Worm (Caenorhabditis elegans) whole organism, midembryonic: ENCODE data around the gene C05C12.4.
A peak's percentile ranks its signal among the peaks of the same experiment; 100 is the strongest.
"Not testable (repeated sequence)": the region's sequence is repeated elsewhere in the genome, so short reads cannot be mapped to it uniquely, and the experiment has no call there.

Experiments used
- T22C8.4 ChIP-seq: fragments of 200-800 bp; sonication (Bioruptor generic); IDR thresholded peaks from 2 replicates; pipeline ENCODE4 v1.3.6; 2022; ENCODE audit warnings: missing genetic modification characterization, missing compliant biosample characterization
- cog-1 ChIP-seq: sonication (generic microtip); optimal IDR thresholded peaks from 2 replicates; lab custom pipeline; 2016; ENCODE audit warnings: missing genetic modification characterization, missing compliant biosample characterization
- flt-1 ChIP-seq: fragments of 200-800 bp; sonication (Bioruptor generic); IDR thresholded peaks from 2 replicates; pipeline ENCODE4 v1.3.6; 2022; ENCODE audit warnings: missing genetic modification characterization, missing compliant biosample characterization
- klf-2 ChIP-seq: fragments of 200-800 bp; sonication (Bioruptor generic); conservative IDR thresholded peaks from 2 replicates; pipeline ENCODE4 v1.3.6; 2022; ENCODE audit warnings: missing genetic modification reagents, missing genetic modification characterization, missing compliant biosample characterization
- med-1 ChIP-seq: sonication (generic microtip); optimal IDR thresholded peaks from 2 replicates; lab custom pipeline; 2017; ENCODE audit warnings: missing genetic modification characterization, mild to moderate bottlenecking, missing compliant biosample characterization, antibody characterized with exemption, missing genetic modification reagents; ENCODE audit not compliant: insufficient read depth
- ref-1 ChIP-seq: fragments of 200-800 bp; sonication (Bioruptor generic); conservative IDR thresholded peaks from 2 replicates; pipeline ENCODE4 v1.3.6; 2022; ENCODE audit warnings: missing genetic modification reagents, missing genetic modification characterization, missing compliant biosample characterization
- tab-1 ChIP-seq: fragments of 200-800 bp; sonication (Bioruptor generic); IDR thresholded peaks from 2 replicates; pipeline ENCODE4 v1.3.6; 2022; ENCODE audit warnings: missing genetic modification characterization, missing compliant biosample characterization
- ztf-23 ChIP-seq: fragments of 200-800 bp; sonication (Bioruptor generic); IDR thresholded peaks from 2 replicates; pipeline ENCODE4 v1.3.6; 2022; ENCODE audit warnings: missing genetic modification reagents, missing genetic modification characterization, missing compliant biosample characterization
- ztf-29 ChIP-seq: fragments of 200-800 bp; sonication (Bioruptor generic); IDR thresholded peaks from 2 replicates; pipeline ENCODE4 v1.3.6; 2022; ENCODE audit warnings: missing genetic modification reagents, missing genetic modification characterization, missing compliant biosample characterization

Gene C05C12.4

DNA sequence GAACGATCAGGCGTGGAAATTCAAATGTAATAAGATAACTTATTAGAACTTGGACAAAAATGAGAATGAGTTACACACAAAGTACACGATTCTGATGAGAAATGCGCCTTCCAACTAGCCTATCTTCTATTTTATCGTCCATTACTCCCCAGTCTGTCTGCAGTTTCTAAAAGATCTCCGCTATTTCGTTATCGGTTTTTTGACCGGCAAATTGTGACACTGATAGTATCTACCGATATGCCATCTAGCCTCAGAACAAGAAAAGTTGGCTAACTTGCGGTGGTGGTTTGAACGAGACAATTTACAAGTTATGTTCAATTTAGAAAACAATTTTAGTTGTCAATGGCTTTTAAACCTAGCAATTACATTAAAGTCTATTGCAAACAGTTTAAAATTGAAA is 36.3 kb downstream of the C05C12.4 start:
- TF ChIP-seq flt-1, result no peak
- no peak for TF ChIP-seq ref-1
- no peak for TF ChIP-seq ztf-23
- TF ChIP-seq cog-1 (tag; lab: Kevin White, UChicago), result no peak
- no peak for TF ChIP-seq med-1 (GFP tag; lab: Kevin White, UChicago)
- TF ChIP-seq klf-2 (GFP tag; lab: Robert Waterston, UW), result no peak
- TF ChIP-seq tab-1 (GFP tag; lab: Robert Waterston, UW), result no peak
- TF ChIP-seq T22C8.4 (GFP tag; lab: Robert Waterston, UW), result no peak
- no peak for TF ChIP-seq ztf-29 (GFP tag; lab: Robert Waterston, UW)

ce11 chrIV:11210781-11211256 is 37.1 kb downstream of the C05C12.4 start, which contains the start of gene adk-1:
Gene adk-1, minus strand, starts transcription at chrIV:11210831.
- no peak for TF ChIP-seq klf-2 (GFP tag; lab: Robert Waterston, UW)
- no peak for TF ChIP-seq ref-1
- TF ChIP-seq ztf-23, result no peak
- TF ChIP-seq flt-1, result no peak

- no peak for TF ChIP-seq tab-1 (GFP tag; lab: Robert Waterston, UW)
- TF ChIP-seq flt-1, result no peak
- TF ChIP-seq T22C8.4 (GFP tag; lab: Robert Waterston, UW), result no peak
- TF ChIP-seq klf-2 (GFP tag; lab: Robert Waterston, UW), result no peak
- TF ChIP-seq ztf-29 (GFP tag; lab: Robert Waterston, UW), result no peak
- no peak for TF ChIP-seq med-1 (GFP tag; lab: Kevin White, UChicago)
- TF ChIP-seq cog-1 (tag; lab: Kevin White, UChicago), result no peak
- TF ChIP-seq ztf-23, result no peak
- no peak for TF ChIP-seq ref-1
These were observed 40.7 kb downstream of the C05C12.4 start, which contains the start of gene R07H5.9 for ce11 chrIV:11207186-11207585. Gene R07H5.9, plus strand, starts transcription at chrIV:11207486.

- not testable (repeated sequence) for TF ChIP-seq ztf-29 (GFP tag; lab: Robert Waterston, UW); T22C8.4 (GFP tag; lab: Robert Waterston, UW); ref-1
These were observed 45.5 kb downstream of the C05C12.4 start, which contains the start of gene R07H5.11 for ce11 chrIV:11202389-11202788. Gene R07H5.11, plus strand, starts transcription at chrIV:11202768.

- TF ChIP-seq klf-2 (GFP tag; lab: Robert Waterston, UW), result peak; percentile 72
- TF ChIP-seq ztf-23, result peak; percentile 70; the same call in 1 of the 2 replicates
- 0 out of 2 replicates have a peak, but pooled peaks have one; percentile 58 for TF ChIP-seq flt-1
These were observed 47.2 kb downstream of the C05C12.4 start for ce11 chrIV:11200682-11201081.

ce11 chrIV:11198983-11199382 is 48.9 kb downstream of the C05C12.4 start, which contains the start of gene R07H5.16:
Gene R07H5.16, plus strand, starts transcription at chrIV:11199330.
- TF ChIP-seq klf-2 (GFP tag; lab: Robert Waterston, UW), result 0 out of 2 replicates have a peak, but pooled peaks have one; percentile 39

DNA sequence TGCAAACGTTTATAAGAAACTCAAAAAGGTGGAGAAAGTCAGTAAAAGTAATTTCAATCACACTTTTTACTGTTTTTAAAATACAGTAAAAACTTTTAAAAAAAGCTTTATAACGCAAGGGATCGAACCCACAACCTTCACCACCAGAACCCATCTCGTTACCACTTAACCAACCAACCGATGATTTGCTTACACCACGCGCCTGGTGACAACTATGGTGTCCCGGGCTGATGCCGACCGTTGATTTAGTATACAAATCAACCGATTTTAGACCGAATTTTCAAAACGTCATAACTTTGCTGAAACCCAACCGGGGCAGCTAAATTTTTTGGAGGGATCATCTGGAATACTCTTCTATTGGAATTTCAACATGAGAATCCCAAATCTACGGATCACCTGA is 51.0 kb downstream of the C05C12.4 start:
- TF ChIP-seq T22C8.4 (GFP tag; lab: Robert Waterston, UW) (0 out of 2 replicates have a peak, but pooled peaks have one; percentile 50), ztf-23 (peak; percentile 77; the same call in 1 of the 2 replicates), tab-1 (GFP tag; lab: Robert Waterston, UW) (peak; percentile 84), ref-1 (peak; percentile 59), klf-2 (GFP tag; lab: Robert Waterston, UW) (peak; percentile 53; the same call in 1 of the 2 replicates), ztf-29 (GFP tag; lab: Robert Waterston, UW) (peak; percentile 62; the same call in 1 of the 2 replicates)
